Worm (Caenorhabditis elegans): ENCODE data around the gene R09D1.14.

The R09D1.14 gene

ce11 chrII:9431119-9431518 is 28.2 kb downstream of the R09D1.14 start:
- no peak for TF ChIP-seq unc-62 (GFP tag; optimal IDR thresholded peaks at IDR 0.05)

ce11 chrII:9427644-9428043 is 31.7 kb downstream of the R09D1.14 start, which contains the start of gene M176.5:
Gene M176.5, minus strand, starts transcription at chrII:9427744.
- TF ChIP-seq unc-62 (GFP tag; optimal IDR thresholded peaks at IDR 0.05), result no peak

ce11 chrII:9426076-9426475 is 33.3 kb downstream of the R09D1.14 start, which contains the start of gene M176.10:
Gene M176.10, minus strand, starts transcription at chrII:9426176.
- TF ChIP-seq unc-62 (GFP tag; optimal IDR thresholded peaks at IDR 0.05), result no peak

- TF ChIP-seq unc-62 (GFP tag; optimal IDR thresholded peaks at IDR 0.05), result no peak
These were observed 37.4 kb downstream of the R09D1.14 start, which contains the start of gene M176.11 for ce11 chrII:9421969-9422368. Gene M176.11, plus strand, starts transcription at chrII:9422269.

ce11 chrII:9418843-9419532 is 40.4 kb downstream of the R09D1.14 start:
- no peak for TF ChIP-seq unc-62 (GFP tag; optimal IDR thresholded peaks at IDR 0.05)

ce11 chrII:9418065-9418567 is 41.2 kb downstream of the R09D1.14 start, which contains the start of the genes M176.4 and M176.16:
Gene M176.4, plus strand, starts transcription at chrII:9418365.
Gene M176.16, plus strand, starts transcription at chrII:9418517.
- TF ChIP-seq unc-62 (GFP tag; optimal IDR thresholded peaks at IDR 0.05), result no peak

- no peak for TF ChIP-seq unc-62 (GFP tag; optimal IDR thresholded peaks at IDR 0.05)
These were observed 42.7 kb downstream of the R09D1.14 start, which contains the start of the genes gss-1 and chch-3 for ce11 chrII:9416381-9417276. Gene gss-1, minus strand, starts transcription at chrII:9416431. Gene chch-3, plus strand, starts transcription at chrII:9417013.

- no peak for TF ChIP-seq unc-62 (GFP tag; optimal IDR thresholded peaks at IDR 0.05)
These were observed 47.2 kb downstream of the R09D1.14 start, which contains the start of gene arrd-3 for ce11 chrII:9412086-9412608. Gene arrd-3, plus strand, starts transcription at chrII:9412558.

- TF ChIP-seq unc-62 (GFP tag; optimal IDR thresholded peaks at IDR 0.05), result no peak
These were observed 47.9 kb downstream of the R09D1.14 start, which contains the start of gene M176.9 for ce11 chrII:9411497-9411896. Gene M176.9, minus strand, starts transcription at chrII:9411597.
